Worm (Caenorhabditis elegans): ENCODE measurements around the gene sdc-1.

DNA sequence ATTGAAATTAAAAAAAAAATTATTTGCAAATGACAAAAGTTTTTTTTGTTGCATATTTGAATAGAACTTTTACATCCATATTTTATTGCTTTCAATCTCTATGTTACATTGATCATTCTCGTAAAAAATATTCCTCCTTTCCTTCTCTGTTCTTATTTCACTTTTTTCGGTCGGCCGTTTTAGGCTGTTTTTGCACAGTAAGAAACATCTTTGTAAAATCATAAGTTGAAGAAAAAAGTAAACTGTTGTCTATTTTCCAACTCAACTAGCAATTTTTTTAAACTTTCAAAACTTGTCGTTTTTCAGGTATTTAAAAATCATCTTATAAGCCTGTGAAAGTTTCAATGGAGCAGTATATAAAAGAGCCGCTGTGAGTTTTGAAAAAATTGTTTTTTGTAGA is 46.9 kb upstream of the sdc-1 start, which contains the start of gene F23A7.5:
- no peak for TF ChIP-seq ama-1 (optimal IDR thresholded peaks at IDR 0.05)
- TF ChIP-seq ama-1 (GFP tag; optimal IDR thresholded peaks at IDR 0.05), result no peak
- TF ChIP-seq aptf-3 (GFP tag; IDR thresholded peaks at IDR 0.05), result no peak
- no peak for TF ChIP-seq Y56A3A.18 (GFP tag; IDR thresholded peaks at IDR 0.05)
- no peak for TF ChIP-seq ets-4 (GFP tag; optimal IDR thresholded peaks at IDR 0.05)
- TF ChIP-seq snpc-1.1 (tag; optimal IDR thresholded peaks at IDR 0.05; ENCODE audit: insufficient read depth), result no peak
- no peak for TF ChIP-seq Y53G8AR.9 (GFP tag; conservative IDR thresholded peaks at IDR 0.05)
- no peak for TF ChIP-seq lsy-27 (tag; optimal IDR thresholded peaks at IDR 0.05; ENCODE audit: borderline replicate concordance, insufficient read depth)
- TF ChIP-seq lin-35 (GFP tag; optimal IDR thresholded peaks at IDR 0.05), result no peak
